In genomic region chr3R:9428988-9429387, dm6 we compare ENCODE assay signal across 4 fruit fly cellular contexts.
TF ChIP-seq lines count a peak whose summit lies in the region.

No protein-coding gene starts in this region.

TF ChIP-seq in whole organism, adult, 20 proteins besides CTCF, POLR2A, EP300 and RAD21 (continued from another document):
- TF ChIP-seq CG7101 (tag; optimal IDR thresholded peaks at IDR 0.05; lab: Kevin White, UChicago) (peak; percentile 85), kay (GFP tag; lab: Kevin White, UChicago; ENCODE audit: borderline replicate concordance) (peak; percentile 98)

TF ChIP-seq in whole organism, embryonic, 481 proteins besides CTCF, POLR2A, EP300 and RAD21 (continued from another document and continues in another):
- TF ChIP-seq Meics (GFP tag; optimal IDR thresholded peaks at IDR 0.05; lab: Kevin White, UChicago) (peak; percentile 85), B-H1 (GFP tag; IDR thresholded peaks at IDR 0.05; lab: Robert Waterston, UW) (no peak; the same call in 2 of the 3 replicates), cad (GFP tag; optimal IDR thresholded peaks at IDR 0.05; lab: Kevin White, UChicago) (no peak), run (tag; optimal IDR thresholded peaks at IDR 0.05; lab: Kevin White, UChicago) (no peak), CG17568 (GFP tag; optimal IDR thresholded peaks at IDR 0.05; lab: Kevin White, UChicago) (peak; percentile 22), tx (GFP tag; optimal IDR thresholded peaks at IDR 0.05; lab: Kevin White, UChicago) (peak; percentile 29), pnt (GFP tag; optimal IDR thresholded peaks at IDR 0.05; lab: Kevin White, UChicago) (no peak), slp2 (GFP tag; optimal IDR thresholded peaks at IDR 0.05; lab: Kevin White, UChicago) (no peak), Pdp1 (GFP tag; optimal IDR thresholded peaks at IDR 0.05; lab: Kevin White, UChicago) (peak; percentile 25 to 90), CG11456 (GFP tag; IDR thresholded peaks at IDR 0.05; lab: Robert Waterston, UW) (peak; percentile 79), CkIIα-i1 (GFP tag; IDR thresholded peaks at IDR 0.05; lab: Robert Waterston, UW) (no peak), CG6765 (GFP tag; optimal IDR thresholded peaks at IDR 0.05; lab: Kevin White, UChicago) (no peak), CG11560 (tag; IDR thresholded peaks at IDR 0.05; lab: Robert Waterston, UW) (no peak), ind (GFP tag; optimal IDR thresholded peaks at IDR 0.05; lab: Kevin White, UChicago) (peak; percentile 67), CG31365 (tag; optimal IDR thresholded peaks at IDR 0.05; lab: Kevin White, UChicago) (peak; percentile 54), CG1832 (GFP tag; optimal IDR thresholded peaks at IDR 0.05; lab: Kevin White, UChicago) (no peak), phol (tag; optimal IDR thresholded peaks at IDR 0.05; lab: Kevin White, UChicago) (peak; percentile 31), Ptx1 (GFP tag; IDR thresholded peaks at IDR 0.05; lab: Robert Waterston, UW) (no peak), CG8290 (GFP tag; optimal IDR thresholded peaks at IDR 0.05; lab: Kevin White, UChicago) (peak; percentile 34), CG8290 (tag; optimal IDR thresholded peaks at IDR 0.05; lab: Kevin White, UChicago) (peak in 1 of 2 experiments; percentile 95), CG7357 (GFP tag; IDR thresholded peaks at IDR 0.05; lab: Robert Waterston, UW) (no peak), Med (GFP tag; lab: Kevin White, UChicago) (peak; percentile 97), Nf-YC (tag; optimal IDR thresholded peaks at IDR 0.05; lab: Kevin White, UChicago) (no peak), CG4617 (GFP tag; optimal IDR thresholded peaks at IDR 0.05; lab: Kevin White, UChicago; ENCODE audit: borderline replicate concordance) (no peak), CG13287 (GFP tag; IDR thresholded peaks at IDR 0.05; lab: Robert Waterston, UW; ENCODE audit: partially characterized antibody) (no peak), ase (GFP tag; IDR thresholded peaks at IDR 0.05; lab: Robert Waterston, UW) (peak; percentile 47; the same call in 1 of the 3 replicates), CG17385 (GFP tag; optimal IDR thresholded peaks at IDR 0.05; lab: Kevin White, UChicago) (peak; percentile 60), CG14441 (GFP tag; IDR thresholded peaks at IDR 0.05; lab: Robert Waterston, UW) (no peak), aop (GFP tag; IDR thresholded peaks at IDR 0.05; lab: Robert Waterston, UW) (no peak), HLH54F (GFP tag; optimal IDR thresholded peaks at IDR 0.05; lab: Kevin White, UChicago) (peak; percentile 64), CG32772 (GFP tag; IDR thresholded peaks at IDR 0.05; lab: Robert Waterston, UW) (0 out of 2 replicates have a peak, but pooled peaks have one; percentile 34), Sin3A (optimal IDR thresholded peaks at IDR 0.05; lab: Kevin White, UChicago) (no peak), jigr1 (GFP tag; IDR thresholded peaks at IDR 0.05; lab: Robert Waterston, UW) (no peak), Six4 (GFP tag; optimal IDR thresholded peaks at IDR 0.05; lab: Kevin White, UChicago) (peak; percentile 34), CG5245 (GFP tag; optimal IDR thresholded peaks at IDR 0.05; lab: Kevin White, UChicago) (peak; percentile 31), CG4707 (GFP tag; optimal IDR thresholded peaks at IDR 0.05; lab: Kevin White, UChicago) (peak; percentile 55), ranshi (GFP tag; IDR thresholded peaks at IDR 0.05; lab: Robert Waterston, UW) (0 out of 2 replicates have a peak, but pooled peaks have one; percentile 35), ro (GFP tag; IDR thresholded peaks at IDR 0.05; lab: Robert Waterston, UW) (no peak), gfzf (GFP tag; optimal IDR thresholded peaks at IDR 0.05; lab: Kevin White, UChicago) (no peak), CG18619 (GFP tag; optimal IDR thresholded peaks at IDR 0.05; lab: Kevin White, UChicago) (peak; percentile 69), Lpt (GFP tag; optimal IDR thresholded peaks at IDR 0.05; lab: Kevin White, UChicago) (no peak), HmgZ (tag; optimal IDR thresholded peaks at IDR 0.05; lab: Kevin White, UChicago) (peak; percentile 90), maf-S (GFP tag; optimal IDR thresholded peaks at IDR 0.05; lab: Kevin White, UChicago) (peak; percentile 57)

TF ChIP-seq in whole organism, prepupa, 60 proteins besides CTCF, POLR2A, EP300 and RAD21 (continued from another document):
- TF ChIP-seq salr (GFP tag; optimal IDR thresholded peaks at IDR 0.05; lab: Kevin White, UChicago) (no peak), CG6792 (GFP tag; optimal IDR thresholded peaks at IDR 0.05; lab: Kevin White, UChicago) (peak; percentile 39), achi (GFP tag; optimal IDR thresholded peaks at IDR 0.05; lab: Kevin White, UChicago) (peak; percentile 39), Eip78C (GFP tag; lab: Kevin White, UChicago) (peak; percentile 70), ss (GFP tag; optimal IDR thresholded peaks at IDR 0.05; lab: Kevin White, UChicago) (no peak), CG6163 (GFP tag; IDR thresholded peaks at IDR 0.05; lab: Robert Waterston, UW) (peak; percentile 52; the same call in 2 of the 3 replicates), acj6 (GFP tag; optimal IDR thresholded peaks at IDR 0.05; lab: Kevin White, UChicago) (peak; percentile 19), cyc (GFP tag; optimal IDR thresholded peaks at IDR 0.05; lab: Kevin White, UChicago) (peak; percentile 60), fd59A (GFP tag; optimal IDR thresholded peaks at IDR 0.05; lab: Kevin White, UChicago) (no peak), Ets96B (tag; optimal IDR thresholded peaks at IDR 0.05; lab: Kevin White, UChicago) (no peak), esn (GFP tag; optimal IDR thresholded peaks at IDR 0.05; lab: Kevin White, UChicago) (peak; percentile 66), Hr39 (GFP tag; optimal IDR thresholded peaks at IDR 0.05; lab: Kevin White, UChicago) (peak; percentile 66), vri (GFP tag; optimal IDR thresholded peaks at IDR 0.05; lab: Kevin White, UChicago) (peak; percentile 96)

TF ChIP-seq in whole organism, wandering third instar larva, 38 proteins besides CTCF, POLR2A, EP300 and RAD21 (continued from another document):
- TF ChIP-seq Sp1 (GFP tag; optimal IDR thresholded peaks at IDR 0.05; lab: Kevin White, UChicago): peak; percentile 74
- TF ChIP-seq brk (GFP tag; optimal IDR thresholded peaks at IDR 0.05; lab: Kevin White, UChicago): peak; percentile 80
- no peak for TF ChIP-seq usp (GFP tag; optimal IDR thresholded peaks at IDR 0.05; lab: Kevin White, UChicago)
- peak; percentile 84 for TF ChIP-seq CrebA (GFP tag; optimal IDR thresholded peaks at IDR 0.05; lab: Kevin White, UChicago; ENCODE audit: borderline replicate concordance)
- TF ChIP-seq Hr83 (GFP tag; optimal IDR thresholded peaks at IDR 0.05; lab: Kevin White, UChicago; ENCODE audit: poor library complexity, severe bottlenecking): peak; percentile 88
- peak; percentile 69 for TF ChIP-seq CG32264 (GFP tag; optimal IDR thresholded peaks at IDR 0.05; lab: Kevin White, UChicago)
- peak; percentile 92 for TF ChIP-seq fru (GFP tag; optimal IDR thresholded peaks at IDR 0.05; lab: Kevin White, UChicago)
